Fruit fly (Drosophila melanogaster): ENCODE data around the gene Galphaf.

The Galphaf gene

dm6 chr3L:16667663-16668465, at the start of gene Galphaf (continued):
- TF ChIP-seq CG17385 (GFP tag; optimal IDR thresholded peaks at IDR 0.05) (peak; percentile 16), Hmr (GFP tag; optimal IDR thresholded peaks at IDR 0.05) (peak; percentile 3), Vsx1 (GFP tag; optimal IDR thresholded peaks at IDR 0.05) (peak; percentile 10), Lpt (GFP tag; optimal IDR thresholded peaks at IDR 0.05) (no peak), CG31224 (GFP tag; IDR thresholded peaks at IDR 0.05) (no peak), CG3407 (GFP tag; optimal IDR thresholded peaks at IDR 0.05) (no peak), Deaf1 (tag; optimal IDR thresholded peaks at IDR 0.05) (peak; percentile 42), ssp (GFP tag; IDR thresholded peaks at IDR 0.05) (no peak), cwo (GFP tag; optimal IDR thresholded peaks at IDR 0.05) (peak; percentile 38), CG8765 (GFP tag; IDR thresholded peaks at IDR 0.05) (no peak), slou (GFP tag; optimal IDR thresholded peaks at IDR 0.05) (no peak), Dip3 (GFP tag; optimal IDR thresholded peaks at IDR 0.05) (no peak), CTCF (GFP tag; optimal IDR thresholded peaks at IDR 0.05) (no peak), CG6175 (GFP tag; IDR thresholded peaks at IDR 0.05) (no peak), CG34422 (GFP tag; IDR thresholded peaks at IDR 0.05) (no peak), dpn (GFP tag; optimal IDR thresholded peaks at IDR 0.05) (no peak), CG32767 (GFP tag; IDR thresholded peaks at IDR 0.05) (no peak), Rx (GFP tag; IDR thresholded peaks at IDR 0.05) (no peak), CG1529 (GFP tag; optimal IDR thresholded peaks at IDR 0.05) (no peak), caup (GFP tag; optimal IDR thresholded peaks at IDR 0.05; ENCODE audit: severe bottlenecking) (peak; percentile 32), CG10979 (tag; optimal IDR thresholded peaks at IDR 0.05) (no peak), CG6813 (GFP tag; optimal IDR thresholded peaks at IDR 0.05) (no peak), pros (GFP tag; optimal IDR thresholded peaks at IDR 0.05) (no peak), ewg (GFP tag; optimal IDR thresholded peaks at IDR 0.05) (no peak), exex (tag; optimal IDR thresholded peaks at IDR 0.05) (peak; percentile 99), BtbVII (GFP tag; optimal IDR thresholded peaks at IDR 0.05) (peak; percentile 2), crol (GFP tag; IDR thresholded peaks at IDR 0.05) (no peak), Jarid2 (GFP tag; optimal IDR thresholded peaks at IDR 0.05) (peak; percentile 77), CkIIα-i1 (GFP tag; IDR thresholded peaks at IDR 0.05) (no peak), Med (GFP tag) (peak; percentile 22), pfk (GFP tag; optimal IDR thresholded peaks at IDR 0.05) (peak; percentile 59), ttk (GFP tag; IDR thresholded peaks at IDR 0.05) (no peak), row (GFP tag; IDR thresholded peaks at IDR 0.05) (0 out of 3 replicates have a peak, but pooled peaks have one; percentile 15), trem (tag; optimal IDR thresholded peaks at IDR 0.05) (no peak), CG6254 (GFP tag; optimal IDR thresholded peaks at IDR 0.05) (no peak), CG12155 (GFP tag; optimal IDR thresholded peaks at IDR 0.05) (no peak), CG18599 (GFP tag; optimal IDR thresholded peaks at IDR 0.05) (peak; percentile 2), Pdp1 (GFP tag; optimal IDR thresholded peaks at IDR 0.05) (no peak), grn (GFP tag; optimal IDR thresholded peaks at IDR 0.05) (peak; percentile 59), CG2199 (GFP tag; IDR thresholded peaks at IDR 0.05) (peak; percentile 72; the same call in 2 of the 3 replicates), emc (GFP tag; optimal IDR thresholded peaks at IDR 0.05) (no peak), mirr (GFP tag; optimal IDR thresholded peaks at IDR 0.05) (peak; percentile 99), chinmo (GFP tag; IDR thresholded peaks at IDR 0.05; ENCODE audit: partially characterized antibody) (0 out of 4 replicates have a peak, but pooled peaks have one; percentile 27), Hey (tag; optimal IDR thresholded peaks at IDR 0.05) (peak; percentile 92), CG3847 (GFP tag; IDR thresholded peaks at IDR 0.05) (no peak), CHES-1-like (GFP tag; optimal IDR thresholded peaks at IDR 0.05) (no peak), CG7271 (tag; optimal IDR thresholded peaks at IDR 0.05) (no peak), amos (GFP tag; IDR thresholded peaks at IDR 0.05; ENCODE audit: partially characterized antibody) (no peak), Opbp (GFP tag; IDR thresholded peaks at IDR 0.05; ENCODE audit: partially characterized antibody) (no peak)

Data from whole organism, embryonic.